Worm (Caenorhabditis elegans) whole organism, mixed stage, embryonic: Measurements from ENCODE around the gene sri-65.

Experiments used
- blmp-1 ChIP-seq: fragments of 150-350 bp; optimal IDR thresholded peaks from 2 replicates; lab custom pipeline; 2014; ENCODE audit warnings: missing biosample characterization, missing genetic modification characterization
- elt-1 ChIP-seq: sonication (generic microtip); optimal IDR thresholded peaks from 2 replicates; lab custom pipeline; 2017; ENCODE audit warnings: missing genetic modification characterization, mild to moderate bottlenecking, missing compliant biosample characterization, antibody characterized with exemption, moderate library complexity, borderline replicate concordance; ENCODE audit not compliant: insufficient read depth
- lin-13 ChIP-seq: fragments of 150-350 bp; optimal IDR thresholded peaks from 2 replicates; lab custom pipeline; 2014; ENCODE audit warnings: missing biosample characterization, missing genetic modification characterization
- tbx-8 ChIP-seq: fragments of 200-800 bp; sonication (Bioruptor generic); optimal IDR thresholded peaks from 2 replicates; lab custom pipeline; 2018; ENCODE audit warnings: mild to moderate bottlenecking, missing genetic modification characterization, moderate library complexity, missing compliant biosample characterization

DNA sequence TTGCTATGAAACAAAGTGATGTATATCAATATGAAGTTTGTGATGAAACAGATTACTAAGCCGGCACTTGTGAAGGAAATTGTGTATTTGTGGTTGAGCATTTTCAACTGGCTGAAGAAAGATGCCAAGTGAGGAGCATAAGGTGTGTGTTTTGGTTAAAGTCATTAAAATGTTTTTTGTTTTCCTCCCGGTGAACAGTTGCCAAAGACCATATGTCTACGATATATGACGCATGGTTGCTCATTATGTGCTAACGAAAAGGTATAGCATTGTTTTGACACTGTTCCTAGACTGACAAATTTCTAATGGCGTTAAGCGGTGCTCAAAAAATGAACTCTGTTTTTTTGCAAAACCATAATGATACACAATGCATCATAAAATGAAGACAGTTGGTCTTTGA, 28.8 kb upstream of the sri-65 start, which contains the start of gene str-55:
- TF ChIP-seq blmp-1 (no peak), lin-13 (tag; lab: Kevin White, UChicago) (no peak), elt-1 (tag; lab: Kevin White, UChicago) (no peak), tbx-8 (GFP tag; lab: Kevin White, UChicago) (no peak)
